Worm (Caenorhabditis elegans): ENCODE data around the gene dmsr-10.

DNA sequence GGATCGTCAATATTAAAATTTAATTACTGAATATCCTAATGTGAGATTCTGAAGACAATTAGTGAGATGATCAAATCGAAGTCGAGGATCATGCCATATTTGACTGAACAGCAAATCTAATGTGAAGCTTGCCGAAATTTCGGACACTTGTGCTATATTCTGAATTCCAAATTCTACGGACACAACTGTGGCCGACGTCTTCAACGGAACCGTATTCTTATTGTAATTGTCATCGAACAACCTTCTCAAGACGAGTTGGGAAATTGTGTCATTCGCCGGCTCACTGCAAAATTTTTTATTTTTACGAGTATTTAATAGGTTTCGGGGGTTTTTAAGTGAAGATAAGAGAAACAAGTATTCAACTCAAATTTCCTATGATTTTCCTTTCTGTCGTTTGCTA, 40.7 kb upstream of the dmsr-10 start, which contains the start of gene T15B7.1:
- TF ChIP-seq nhr-11 (tag; optimal IDR thresholded peaks at IDR 0.05) (no peak), lin-11 (tag; optimal IDR thresholded peaks at IDR 0.05) (no peak), snpc-4 (tag; optimal IDR thresholded peaks at IDR 0.05) (no peak), ceh-82 (tag; optimal IDR thresholded peaks at IDR 0.05) (no peak), ZK546.5 (tag; optimal IDR thresholded peaks at IDR 0.05) (no peak), egl-27 (tag; optimal IDR thresholded peaks at IDR 0.05) (no peak), ama-1 (optimal IDR thresholded peaks at IDR 0.05) (no peak), gmeb-1 (tag; optimal IDR thresholded peaks at IDR 0.05) (no peak), dmd-4 (tag; optimal IDR thresholded peaks at IDR 0.05) (no peak), fos-1 (tag; optimal IDR thresholded peaks at IDR 0.05) (no peak)
